Fruit fly (Drosophila melanogaster) whole organism, embryonic: ENCODE data around the gene WASp.
A peak's percentile ranks its signal among the peaks of the same experiment; 100 is the strongest.

Experiments used
- Adf1 ChIP-seq: fragments of 200-800 bp; sonication (Bioruptor generic); IDR thresholded peaks from 2 replicates; pipeline ENCODE4 v1.3.6; 2022; ENCODE audit warnings: missing biosample characterization, missing genetic modification characterization
- Bgb ChIP-seq: fragments of 200-800 bp; sonication (Bioruptor generic); IDR thresholded peaks from 2 replicates; pipeline ENCODE4 v1.3.6; 2022; ENCODE audit warnings: missing biosample characterization, missing genetic modification characterization; ENCODE audit not compliant: partially characterized antibody
- BtbVII ChIP-seq: fragments of 200-800 bp; sonication (Bioruptor generic); optimal IDR thresholded peaks from 3 replicates; lab custom pipeline; 2017; ENCODE audit warnings: missing biosample characterization, mild to moderate bottlenecking, missing genetic modification characterization
- CG12071 ChIP-seq: fragments of 200-800 bp; sonication (Bioruptor generic); optimal IDR thresholded peaks from 3 replicates; lab custom pipeline; 2018; ENCODE audit warnings: missing biosample characterization, mild to moderate bottlenecking, missing genetic modification characterization
- CG12104 ChIP-seq: fragments of 200-800 bp; sonication (Bioruptor generic); optimal IDR thresholded peaks from 3 replicates; lab custom pipeline; 2016; ENCODE audit warnings: missing biosample characterization, missing genetic modification characterization
- CG13424 ChIP-seq: fragments of 200-800 bp; sonication (Bioruptor generic); optimal IDR thresholded peaks from 2 replicates; lab custom pipeline; 2019; ENCODE audit warnings: missing biosample characterization, mild to moderate bottlenecking, missing genetic modification characterization, moderate library complexity
- CG13894 ChIP-seq: fragments of 200-800 bp; sonication (Bioruptor generic); optimal IDR thresholded peaks from 3 replicates; lab custom pipeline; 2018; ENCODE audit warnings: missing biosample characterization, mild to moderate bottlenecking, missing genetic modification characterization, moderate library complexity
- CG14965 ChIP-seq: fragments of 200-800 bp; sonication (Bioruptor generic); optimal IDR thresholded peaks from 2 replicates; lab custom pipeline; 2016; ENCODE audit warnings: missing biosample characterization, missing genetic modification characterization, borderline replicate concordance
- CG15011 ChIP-seq: fragments of 200-800 bp; sonication (Bioruptor generic); optimal IDR thresholded peaks from 3 replicates; lab custom pipeline; 2018; ENCODE audit warnings: missing biosample characterization, mild to moderate bottlenecking, missing genetic modification characterization
- CG1529 ChIP-seq: fragments of 200-800 bp; sonication (Bioruptor generic); optimal IDR thresholded peaks from 3 replicates; lab custom pipeline; 2018; ENCODE audit warnings: missing biosample characterization, missing genetic modification characterization
- CG1647 ChIP-seq: fragments of 200-800 bp; sonication (Bioruptor generic); optimal IDR thresholded peaks from 3 replicates; lab custom pipeline; 2016; ENCODE audit warnings: missing biosample characterization, missing genetic modification characterization
- CG16815 ChIP-seq: fragments of 200-800 bp; sonication (Bioruptor generic); optimal IDR thresholded peaks from 3 replicates; lab custom pipeline; 2017; ENCODE audit warnings: missing biosample characterization, mild to moderate bottlenecking, missing genetic modification characterization
- CG18262 ChIP-seq: fragments of 200-800 bp; optimal IDR thresholded peaks from 3 replicates; lab custom pipeline; 2019; ENCODE audit warnings: missing biosample characterization, mild to moderate bottlenecking, missing genetic modification characterization, moderate library complexity
- CG32767 ChIP-seq: fragments of 200-800 bp; sonication (Bioruptor generic); IDR thresholded peaks from 2 replicates; pipeline ENCODE4 v1.3.6; 2022; ENCODE audit warnings: missing biosample characterization, missing genetic modification characterization
- CG6254 ChIP-seq: fragments of 200-800 bp; sonication (Bioruptor generic); optimal IDR thresholded peaks from 3 replicates; lab custom pipeline; 2017; ENCODE audit warnings: mild to moderate bottlenecking, missing biosample characterization, missing genetic modification reagents, missing genetic modification characterization
- CG6683 ChIP-seq: fragments of 200-800 bp; sonication (Bioruptor generic); optimal IDR thresholded peaks from 2 replicates; lab custom pipeline; 2017; ENCODE audit warnings: missing biosample characterization, mild to moderate bottlenecking, missing genetic modification characterization, missing genetic modification reagents
- CG7745 ChIP-seq: fragments of 200-800 bp; sonication (Bioruptor generic); optimal IDR thresholded peaks from 2 replicates; lab custom pipeline; 2018; ENCODE audit warnings: missing biosample characterization, mild to moderate bottlenecking, missing genetic modification characterization, moderate library complexity
- CG7928 ChIP-seq: fragments of 200-800 bp; sonication (Bioruptor generic); optimal IDR thresholded peaks from 2 replicates; lab custom pipeline; 2017; ENCODE audit warnings: missing biosample characterization, mild to moderate bottlenecking, missing genetic modification characterization
- CG7987 ChIP-seq: fragments of 200-800 bp; sonication (Bioruptor generic); optimal IDR thresholded peaks from 2 replicates; lab custom pipeline; 2018; ENCODE audit warnings: missing biosample characterization, mild to moderate bottlenecking, missing genetic modification characterization, moderate library complexity
- CG9932 ChIP-seq: fragments of 200-800 bp; sonication (Bioruptor generic); IDR thresholded peaks from 2 replicates; pipeline ENCODE4 v1.3.6; 2022; ENCODE audit warnings: missing biosample characterization, missing genetic modification characterization
- CoRest ChIP-seq: fragments of 200-800 bp; sonication (Bioruptor generic); optimal IDR thresholded peaks from 3 replicates; lab custom pipeline; 2018; ENCODE audit warnings: missing biosample characterization, mild to moderate bottlenecking, missing genetic modification characterization, moderate library complexity
- HLH4C ChIP-seq: fragments of 200-800 bp; sonication (Bioruptor generic); IDR thresholded peaks from 3 replicates; pipeline ENCODE4 v1.3.6; 2022; ENCODE audit warnings: missing biosample characterization, missing genetic modification characterization; ENCODE audit not compliant: partially characterized antibody
- NC2α ChIP-seq: fragments of 200-800 bp; sonication (Bioruptor generic); optimal IDR thresholded peaks from 2 replicates; lab custom pipeline; 2016; ENCODE audit warnings: missing biosample characterization, missing genetic modification characterization
- Pdp1 ChIP-seq, 2 experiments: fragments of 200-800 bp; sonication (Bioruptor generic); optimal IDR thresholded peaks; 3 replicates each; lab custom pipeline; 2016; ENCODE audit warnings: missing biosample characterization in 2 of 2, missing genetic modification characterization in 2 of 2, mild to moderate bottlenecking in 1 of 2, moderate library complexity in 1 of 2
- Six4 ChIP-seq: fragments of 200-800 bp; sonication (Bioruptor generic); optimal IDR thresholded peaks from 2 replicates; lab custom pipeline; 2016; ENCODE audit warnings: missing biosample characterization, missing genetic modification characterization
- Sry-β ChIP-seq: fragments of 200-800 bp; sonication (Bioruptor generic); optimal IDR thresholded peaks from 2 replicates; lab custom pipeline; 2018; ENCODE audit warnings: missing biosample characterization, mild to moderate bottlenecking, missing genetic modification characterization, moderate library complexity
- YL-1 ChIP-seq: fragments of 200-800 bp; sonication (Bioruptor generic); optimal IDR thresholded peaks from 3 replicates; lab custom pipeline; 2017; ENCODE audit warnings: missing biosample characterization, mild to moderate bottlenecking, missing genetic modification characterization
- ara ChIP-seq: fragments of 200-800 bp; sonication (Bioruptor generic); IDR thresholded peaks from 2 replicates; pipeline ENCODE4 v1.3.6; 2022; ENCODE audit warnings: missing biosample characterization, missing genetic modification characterization
- az2 ChIP-seq: fragments of 200-800 bp; sonication (Bioruptor generic); optimal IDR thresholded peaks from 3 replicates; lab custom pipeline; 2016; ENCODE audit warnings: missing biosample characterization, missing genetic modification characterization
- br ChIP-seq: fragments of >200 bp; optimal IDR thresholded peaks from 2 replicates; lab custom pipeline; 2017
- cato ChIP-seq: fragments of 200-800 bp; sonication (Bioruptor generic); optimal IDR thresholded peaks from 2 replicates; lab custom pipeline; 2016; ENCODE audit warnings: missing biosample characterization, missing genetic modification characterization, borderline replicate concordance
- dm ChIP-seq: fragments of 200-800 bp; sonication (Bioruptor generic); optimal IDR thresholded peaks from 3 replicates; lab custom pipeline; 2016; ENCODE audit warnings: missing biosample characterization, missing genetic modification characterization
- ewg ChIP-seq: fragments of 200-800 bp; sonication (Bioruptor generic); optimal IDR thresholded peaks from 3 replicates; lab custom pipeline; 2017; ENCODE audit warnings: mild to moderate bottlenecking, missing biosample characterization, missing genetic modification reagents, missing genetic modification characterization
- fd96Cb ChIP-seq: fragments of 200-800 bp; sonication (Bioruptor generic); optimal IDR thresholded peaks from 2 replicates; lab custom pipeline; 2018; ENCODE audit warnings: missing biosample characterization, mild to moderate bottlenecking, missing genetic modification characterization, moderate library complexity
- fu2 ChIP-seq: fragments of 200-800 bp; sonication (Bioruptor generic); optimal IDR thresholded peaks from 2 replicates; lab custom pipeline; 2016; ENCODE audit warnings: missing biosample characterization, missing genetic modification characterization
- gcm ChIP-seq: fragments of 200-800 bp; sonication (Bioruptor generic); optimal IDR thresholded peaks from 2 replicates; lab custom pipeline; 2019; ENCODE audit warnings: missing biosample characterization, mild to moderate bottlenecking, missing genetic modification characterization, moderate library complexity
- hb ChIP-seq: fragments of 200-800 bp; sonication (Bioruptor generic); IDR thresholded peaks from 3 replicates; pipeline ENCODE4 v1.3.6; 2022; ENCODE audit warnings: missing biosample characterization, missing genetic modification characterization; ENCODE audit not compliant: partially characterized antibody
- jigr1 ChIP-seq: fragments of 200-800 bp; sonication (Bioruptor generic); IDR thresholded peaks from 3 replicates; pipeline ENCODE4 v1.3.6; 2022; ENCODE audit warnings: missing biosample characterization, missing genetic modification characterization
- jumu ChIP-seq: fragments of 200-800 bp; sonication (Bioruptor generic); optimal IDR thresholded peaks from 3 replicates; lab custom pipeline; 2016; ENCODE audit warnings: missing biosample characterization, missing genetic modification characterization
- kah ChIP-seq: fragments of 200-800 bp; sonication (Bioruptor generic); optimal IDR thresholded peaks from 2 replicates; lab custom pipeline; 2018; ENCODE audit warnings: missing biosample characterization, mild to moderate bottlenecking, missing genetic modification characterization
- lab ChIP-seq: fragments of 200-800 bp; sonication (Bioruptor generic); optimal IDR thresholded peaks from 3 replicates; lab custom pipeline; 2017; ENCODE audit warnings: missing biosample characterization, missing genetic modification characterization, mild to moderate bottlenecking, moderate library complexity, missing genetic modification reagents
- lmd ChIP-seq: fragments of 200-800 bp; sonication (Bioruptor generic); IDR thresholded peaks from 2 replicates; pipeline ENCODE4 v1.3.6; 2022; ENCODE audit warnings: missing biosample characterization, missing genetic modification characterization
- lola ChIP-seq, 3 experiments: fragments of >200 bp in 2 of 3; fragments of 200-800 bp in 1 of 3; sonication (Bioruptor generic) in 1 of 3; optimal IDR thresholded peaks; 2 replicates each; lab custom pipeline; 2017 to 2019; ENCODE audit warnings: missing biosample characterization in 3 of 3, missing genetic modification characterization in 3 of 3, mild to moderate bottlenecking in 1 of 3, moderate library complexity in 1 of 3
- oc ChIP-seq: fragments of 200-800 bp; sonication (Bioruptor generic); optimal IDR thresholded peaks from 2 replicates; lab custom pipeline; 2018; ENCODE audit warnings: missing biosample characterization, mild to moderate bottlenecking, missing genetic modification characterization, moderate library complexity
- org-1 ChIP-seq: fragments of 200-800 bp; sonication (Bioruptor generic); optimal IDR thresholded peaks from 2 replicates; lab custom pipeline; 2017; ENCODE audit warnings: missing biosample characterization, missing genetic modification characterization
- pan ChIP-seq, 4 experiments: fragments of >200 bp in 3 of 4; fragments of 200-800 bp in 1 of 4; sonication (Bioruptor generic) in 1 of 4; optimal IDR thresholded peaks in 3 of 4; IDR thresholded peaks in 1 of 4; 2 replicates each; pipeline versions ENCODE4 v1.3.6 to Lab custom; 2017 to 2022; ENCODE audit warnings: missing biosample characterization in 2 of 4, missing genetic modification characterization in 2 of 4, mixed read lengths in 1 of 4
- pita ChIP-seq: fragments of 200-800 bp; sonication (Bioruptor generic); optimal IDR thresholded peaks from 2 replicates; lab custom pipeline; 2017; ENCODE audit warnings: missing biosample characterization, mild to moderate bottlenecking, missing genetic modification characterization
- ranshi ChIP-seq: fragments of 200-800 bp; sonication (Bioruptor generic); IDR thresholded peaks from 2 replicates; pipeline ENCODE4 v1.3.6; 2022; ENCODE audit warnings: missing biosample characterization, missing genetic modification characterization
- repo ChIP-seq: fragments of 200-800 bp; sonication (Bioruptor generic); optimal IDR thresholded peaks from 2 replicates; lab custom pipeline; 2016; ENCODE audit warnings: missing biosample characterization, missing genetic modification characterization
- ro ChIP-seq: fragments of 200-800 bp; sonication (Bioruptor generic); IDR thresholded peaks from 2 replicates; pipeline ENCODE4 v1.3.6; 2022; ENCODE audit warnings: missing biosample characterization, missing genetic modification characterization

WASp gene

DNA sequence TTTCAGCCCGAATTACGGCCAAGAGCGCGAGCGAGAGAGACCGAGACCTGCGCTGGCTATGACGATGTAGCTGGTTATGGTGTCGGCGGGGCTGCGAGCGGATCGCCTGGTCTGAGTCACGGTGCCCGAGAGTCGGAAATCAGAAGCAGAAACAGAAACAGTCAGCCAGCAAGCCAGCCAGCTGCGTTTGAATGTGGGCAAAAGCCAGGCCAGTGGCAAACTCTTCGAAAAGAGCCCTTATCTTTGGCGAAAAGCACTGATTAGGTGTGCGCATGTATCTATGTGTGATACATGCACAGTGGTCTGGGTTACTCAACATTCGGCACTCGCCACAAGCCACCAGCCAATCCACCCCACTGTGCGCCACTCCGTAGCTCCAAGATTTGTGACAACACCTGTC, 652 bp downstream of the WASp start (continued):
- TF ChIP-seq CoRest (tag; lab: Kevin White, UChicago) (no peak), lab (GFP tag; lab: Kevin White, UChicago) (peak; percentile 54), HLH4C (GFP tag; lab: Robert Waterston, UW) (peak; percentile 29; the same call in 1 of the 3 replicates), oc (no peak), ara (GFP tag; lab: Robert Waterston, UW) (no peak), BtbVII (GFP tag; lab: Kevin White, UChicago) (no peak), cato (no peak), CG15011 (GFP tag; lab: Kevin White, UChicago) (no peak), pita (no peak), pan (optimal IDR thresholded peaks at IDR 0.05; lab: Kevin White, UChicago) (no peak), pan (GFP tag; optimal IDR thresholded peaks at IDR 0.05 in 1 of 2, IDR thresholded peaks at IDR 0.05 in 1 of 2) (no peak), org-1 (GFP tag; lab: Kevin White, UChicago) (no peak), hb (GFP tag; lab: Robert Waterston, UW) (no peak), lmd (GFP tag; lab: Robert Waterston, UW) (0 out of 2 replicates have a peak, but pooled peaks have one; percentile 8), NC2α (no peak), Bgb (GFP tag; lab: Robert Waterston, UW) (peak; percentile 60), gcm (GFP tag; lab: Kevin White, UChicago) (no peak), br (lab: Kevin White, UChicago) (no peak), ro (GFP tag; lab: Robert Waterston, UW) (no peak), CG6683 (GFP tag; lab: Kevin White, UChicago) (no peak), CG1647 (GFP tag; lab: Kevin White, UChicago) (peak; percentile 50), CG16815 (no peak), CG7928 (GFP tag; lab: Kevin White, UChicago) (no peak), ewg (GFP tag; lab: Kevin White, UChicago) (no peak), lola (GFP tag; optimal IDR thresholded peaks at IDR 0.05; lab: Kevin White, UChicago) (no peak), fu2 (GFP tag; lab: Kevin White, UChicago) (no peak), ranshi (GFP tag; lab: Robert Waterston, UW) (no peak), CG12071 (GFP tag; lab: Kevin White, UChicago) (no peak), YL-1 (GFP tag; lab: Kevin White, UChicago) (no peak), jigr1 (GFP tag; lab: Robert Waterston, UW) (no peak), CG32767 (GFP tag; lab: Robert Waterston, UW) (peak; percentile 62; the same call in 1 of the 2 replicates), Adf1 (GFP tag; lab: Robert Waterston, UW) (no peak), dm (GFP tag; lab: Kevin White, UChicago) (no peak), CG12104 (no peak), CG14965 (GFP tag; lab: Kevin White, UChicago) (no peak), az2 (GFP tag; lab: Kevin White, UChicago) (no peak), Sry-β (GFP tag; lab: Kevin White, UChicago) (no peak), CG9932 (GFP tag; lab: Robert Waterston, UW) (no peak), kah (GFP tag; lab: Kevin White, UChicago) (peak; percentile 5), CG7987 (GFP tag; lab: Kevin White, UChicago) (no peak), Pdp1 (GFP tag; optimal IDR thresholded peaks at IDR 0.05; lab: Kevin White, UChicago) (peak in 1 of 2 experiments; percentile 46), CG13894 (peak; percentile 27), CG13424 (tag; lab: Kevin White, UChicago) (no peak), CG18262 (tag; lab: Kevin White, UChicago) (no peak), CG6254 (GFP tag; lab: Kevin White, UChicago) (no peak), repo (GFP tag; lab: Kevin White, UChicago) (no peak), Six4 (GFP tag; lab: Kevin White, UChicago) (no peak), fd96Cb (tag; lab: Kevin White, UChicago) (no peak), jumu (no peak), CG1529 (GFP tag; lab: Kevin White, UChicago) (no peak), CG7745 (tag; lab: Kevin White, UChicago) (no peak)
